Fruit fly (Drosophila melanogaster) whole organism, wandering third instar larva: ENCODE measurements around the gene plh.

Experiments
- CG32264 ChIP-seq: fragments of 200-800 bp; sonication (Bioruptor generic); optimal IDR thresholded peaks from 2 replicates; lab custom pipeline; 2016; ENCODE audit warnings: missing biosample characterization, missing genetic modification characterization
- Dfd ChIP-seq: fragments of >200 bp; optimal IDR thresholded peaks from 2 replicates; lab custom pipeline; 2017; ENCODE audit warnings: missing biosample characterization, missing genetic modification characterization
- GATAd ChIP-seq: sonication (Bioruptor generic); optimal IDR thresholded peaks from 2 replicates; lab custom pipeline; 2016; ENCODE audit warnings: missing biosample characterization, missing genetic modification characterization
- Hnf4 ChIP-seq: fragments of 200-800 bp; sonication (Bioruptor generic); optimal IDR thresholded peaks from 2 replicates; lab custom pipeline; 2016; ENCODE audit warnings: missing biosample characterization, mild to moderate bottlenecking, missing genetic modification characterization
- Hr78 ChIP-seq: fragments of >200 bp; optimal IDR thresholded peaks from 2 replicates; lab custom pipeline; 2017; ENCODE audit warnings: missing biosample characterization, missing genetic modification characterization
- Myc ChIP-seq: fragments of >200 bp; optimal IDR thresholded peaks from 2 replicates; lab custom pipeline; 2017
- N ChIP-seq: fragments of >200 bp; optimal IDR thresholded peaks from 2 replicates; lab custom pipeline; 2018; ENCODE audit warnings: missing biosample characterization, missing external identifiers, missing genetic modification characterization
- OdsH ChIP-seq: fragments of 200-800 bp; sonication (Bioruptor generic); optimal IDR thresholded peaks from 2 replicates; lab custom pipeline; 2016; ENCODE audit warnings: missing biosample characterization, mild to moderate bottlenecking, missing genetic modification characterization
- Rel ChIP-seq, 2 experiments: fragments of 200-800 bp; sonication (Bioruptor generic) in 1 of 2; optimal IDR thresholded peaks; 2 replicates in 1 of 2; 3 replicates in 1 of 2; lab custom pipeline; 2016 to 2019; ENCODE audit warnings: mild to moderate bottlenecking in 2 of 2, missing biosample characterization in 2 of 2, missing genetic modification characterization in 2 of 2, moderate library complexity in 1 of 2
- Sp1 ChIP-seq: fragments of 200-800 bp; sonication (Bioruptor generic); optimal IDR thresholded peaks from 3 replicates; lab custom pipeline; 2019; ENCODE audit warnings: missing biosample characterization, mild to moderate bottlenecking, missing genetic modification characterization, moderate library complexity
- Vsx2 ChIP-seq: fragments of 200-300, 225-300 bp; sonication (Bioruptor generic); optimal IDR thresholded peaks from 2 replicates; lab custom pipeline; 2018; ENCODE audit warnings: missing biosample characterization, missing genetic modification characterization; ENCODE audit not compliant: partially characterized antibody
- dl ChIP-seq, 2 experiments: fragments of 175-275, 200-275 bp in 1 of 2; fragments of 200-275 bp in 1 of 2; sonication (Bioruptor generic); optimal IDR thresholded peaks; lab custom pipeline; 2018; ENCODE audit warnings: mild to moderate bottlenecking in 2 of 2, missing biosample characterization in 2 of 2, missing genetic modification characterization in 2 of 2, moderate library complexity in 2 of 2; ENCODE audit not compliant: partially characterized antibody in 2 of 2, insufficient read depth in 1 of 2
- ey ChIP-seq: fragments of 200-800 bp; sonication (Bioruptor generic); optimal IDR thresholded peaks from 2 replicates; lab custom pipeline; 2016; ENCODE audit warnings: missing biosample characterization, missing genetic modification characterization
- foxo ChIP-seq, 2 experiments: fragments of 200-800 bp; sonication (Bioruptor generic); optimal IDR thresholded peaks; 2 replicates in 1 of 2; 3 replicates in 1 of 2; lab custom pipeline; 2016 to 2017; ENCODE audit warnings: missing biosample characterization in 2 of 2, missing genetic modification characterization in 2 of 2
- fru ChIP-seq: fragments of 200-800 bp; sonication (Bioruptor generic); optimal IDR thresholded peaks from 3 replicates; lab custom pipeline; 2016; ENCODE audit warnings: missing biosample characterization, mild to moderate bottlenecking, missing genetic modification characterization
- h ChIP-seq: fragments of 200-800 bp; sonication (Bioruptor generic); optimal IDR thresholded peaks from 3 replicates; lab custom pipeline; 2016; ENCODE audit warnings: missing biosample characterization, mild to moderate bottlenecking, missing genetic modification characterization
- pan ChIP-seq: fragments of >200 bp; optimal IDR thresholded peaks from 2 replicates; lab custom pipeline; 2017
- rgr ChIP-seq: fragments of 200-800 bp; sonication (Bioruptor generic); optimal IDR thresholded peaks from 3 replicates; lab custom pipeline; 2016; ENCODE audit warnings: missing biosample characterization, mild to moderate bottlenecking, missing genetic modification characterization
- sv ChIP-seq: fragments of 200-800 bp; sonication (Bioruptor generic); optimal IDR thresholded peaks from 3 replicates; lab custom pipeline; 2016; ENCODE audit warnings: missing biosample characterization, missing genetic modification characterization
- tai ChIP-seq: sonication (Bioruptor generic); optimal IDR thresholded peaks from 2 replicates; lab custom pipeline; 2016; ENCODE audit warnings: missing biosample characterization, missing genetic modification characterization
- usp ChIP-seq: fragments of >200 bp; optimal IDR thresholded peaks from 2 replicates; lab custom pipeline; 2017; ENCODE audit warnings: missing biosample characterization, missing genetic modification characterization
- woc ChIP-seq: sonication (Bioruptor generic); optimal IDR thresholded peaks from 2 replicates; lab custom pipeline; 2016; ENCODE audit warnings: missing biosample characterization, mild to moderate bottlenecking, missing genetic modification characterization

The plh gene

DNA sequence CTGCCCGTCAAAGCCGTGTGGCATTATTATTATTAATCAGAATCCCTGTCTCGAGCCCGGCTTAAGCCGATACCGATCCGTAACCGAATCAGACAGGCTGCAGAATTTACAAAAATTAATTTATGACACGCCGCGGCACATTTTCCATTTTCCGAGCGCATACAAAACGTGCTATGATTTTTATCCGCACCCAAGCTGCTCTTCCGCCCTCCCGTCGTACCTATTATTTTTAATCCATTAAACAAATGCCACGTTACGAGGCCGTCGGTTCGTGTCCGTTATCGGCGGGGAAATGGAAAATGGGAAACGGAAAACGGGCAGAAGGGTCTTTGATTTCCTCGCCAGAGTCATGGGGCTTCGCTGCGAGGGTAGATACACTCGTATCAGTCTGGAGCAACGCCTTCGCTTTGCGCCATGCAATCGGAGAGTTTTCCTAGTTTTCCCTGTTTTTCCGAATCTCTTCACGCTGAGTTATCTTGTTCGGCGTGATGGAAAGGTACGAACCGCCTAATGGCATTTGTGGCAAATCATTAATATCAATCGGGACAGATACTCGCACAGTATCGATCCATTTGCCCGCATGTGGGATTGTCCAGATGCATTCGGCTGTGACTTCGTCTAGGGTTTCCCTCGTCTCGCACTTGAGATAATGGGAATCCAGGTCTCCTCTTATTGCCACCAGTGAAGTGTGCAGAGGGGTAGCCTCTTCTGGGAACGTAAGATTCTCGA lies 30.6 kb downstream of the plh start:
- TF ChIP-seq GATAd (no peak), fru (no peak), rgr (GFP tag; lab: Kevin White, UChicago) (no peak), foxo (GFP tag; optimal IDR thresholded peaks at IDR 0.05; lab: Kevin White, UChicago) (no peak), Myc (lab: Kevin White, UChicago) (no peak), CG32264 (GFP tag; lab: Kevin White, UChicago) (no peak), usp (no peak), OdsH (GFP tag; lab: Kevin White, UChicago) (no peak), h (GFP tag; lab: Kevin White, UChicago) (no peak)

DNA sequence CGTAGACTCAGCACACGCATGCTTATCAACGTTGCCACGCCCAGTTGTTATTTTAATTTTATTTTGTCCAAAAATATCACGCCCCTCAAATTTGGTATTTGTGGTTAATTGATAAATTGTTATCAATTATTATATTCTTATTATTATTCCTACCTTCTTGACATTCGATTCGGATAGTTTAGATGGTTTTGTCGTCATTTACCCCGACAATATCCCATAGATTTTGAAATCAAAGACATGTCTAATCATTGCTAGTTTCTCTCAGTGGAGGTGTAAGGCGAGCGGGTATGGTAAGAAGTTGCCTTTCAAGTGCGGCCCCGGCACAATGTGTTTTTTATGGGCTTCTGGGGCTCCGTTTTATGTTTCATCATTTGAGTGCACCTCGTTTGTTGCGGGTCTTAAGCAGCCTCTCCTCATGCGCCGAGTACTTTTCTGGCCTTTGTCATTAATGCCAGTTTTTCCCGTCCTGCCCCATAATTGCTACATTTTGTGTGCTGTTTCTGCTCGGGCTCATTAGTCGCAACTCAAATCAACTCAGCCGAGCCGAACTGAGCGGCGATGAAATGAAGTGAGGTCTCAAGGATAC lies 31.6 kb downstream of the plh start:
- TF ChIP-seq fru (peak; percentile 24), foxo (GFP tag; optimal IDR thresholded peaks at IDR 0.05; lab: Kevin White, UChicago) (peak in 1 of 2 experiments; percentile 26), pan (lab: Kevin White, UChicago) (no peak)

DNA sequence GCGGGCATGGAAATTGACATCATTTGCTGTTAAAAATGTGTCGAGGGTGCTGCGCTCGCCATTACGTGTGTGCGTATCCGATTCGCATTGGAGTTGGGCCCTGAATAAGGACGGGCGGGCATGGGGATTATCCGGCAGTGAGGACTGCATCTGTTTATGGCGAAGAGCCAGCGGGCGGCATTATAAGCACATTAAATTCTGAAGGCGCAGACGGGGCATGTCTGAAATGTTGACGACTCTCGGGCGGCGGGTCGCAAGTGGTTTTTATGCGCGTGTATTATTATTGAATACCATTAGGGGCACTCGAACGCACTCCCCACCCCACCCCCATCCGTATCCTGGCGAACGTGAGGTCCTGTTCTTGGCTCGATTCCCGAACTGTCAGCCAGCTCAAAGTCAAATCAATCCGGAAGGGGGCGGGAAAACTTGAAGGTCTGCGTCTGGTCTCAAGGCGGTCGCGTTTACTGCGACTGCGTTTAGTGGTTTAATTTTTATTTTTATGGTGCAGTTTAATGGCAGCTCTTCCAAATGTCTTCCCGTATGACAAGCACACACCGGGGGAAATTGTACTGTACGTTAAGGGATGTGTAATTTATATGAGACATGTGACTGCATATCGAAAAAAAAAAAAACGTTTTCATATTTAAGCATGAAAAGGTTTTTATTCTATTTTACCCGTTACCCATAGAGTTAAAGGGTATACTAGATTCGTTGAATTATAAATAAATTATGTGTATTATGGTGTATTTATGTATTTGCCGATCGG lies 32.4 kb downstream of the plh start:
- TF ChIP-seq OdsH (GFP tag; lab: Kevin White, UChicago) (peak; percentile 5), Sp1 (GFP tag; lab: Kevin White, UChicago) (no peak), pan (lab: Kevin White, UChicago) (no peak)

DNA sequence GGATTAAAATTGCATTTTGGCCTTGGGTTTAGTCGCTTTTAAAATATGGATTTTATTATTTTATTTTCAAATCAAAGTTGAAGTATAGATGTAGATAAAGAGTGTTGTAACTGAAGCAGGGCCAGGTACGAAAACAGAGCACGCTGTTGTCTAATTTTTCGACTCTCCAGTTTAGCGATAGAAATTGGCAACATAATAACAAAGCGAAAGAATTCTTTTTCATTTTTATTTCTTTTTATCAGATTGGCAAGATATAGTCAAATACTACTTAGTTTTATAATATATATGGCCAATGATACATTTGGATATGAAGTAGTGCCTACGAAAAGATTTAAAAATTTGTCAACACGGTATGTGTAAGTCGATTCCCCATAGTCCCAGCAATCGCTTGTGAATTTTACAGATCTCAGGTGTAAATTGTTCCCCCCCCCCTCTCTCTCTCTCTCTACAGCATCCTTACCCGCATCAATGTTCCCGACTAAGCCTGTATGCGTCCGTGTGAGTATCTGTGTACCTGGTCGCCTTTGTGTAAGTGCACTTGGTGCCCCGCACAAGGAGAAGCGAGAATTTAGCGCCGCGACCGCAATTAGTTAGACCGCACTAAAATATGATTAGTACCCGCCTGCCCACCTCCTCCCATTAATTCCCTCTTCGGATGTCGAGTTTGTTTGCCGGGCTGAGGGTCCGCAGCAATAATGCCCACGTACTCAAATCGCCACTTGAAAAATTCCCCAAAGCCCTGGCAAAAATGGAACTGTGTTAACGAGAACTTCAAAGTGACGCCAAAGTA lies 34.8 kb downstream of the plh start:
- TF ChIP-seq pan (lab: Kevin White, UChicago), result peak; percentile 43
- no peak for TF ChIP-seq ey (GFP tag; lab: Kevin White, UChicago)

DNA sequence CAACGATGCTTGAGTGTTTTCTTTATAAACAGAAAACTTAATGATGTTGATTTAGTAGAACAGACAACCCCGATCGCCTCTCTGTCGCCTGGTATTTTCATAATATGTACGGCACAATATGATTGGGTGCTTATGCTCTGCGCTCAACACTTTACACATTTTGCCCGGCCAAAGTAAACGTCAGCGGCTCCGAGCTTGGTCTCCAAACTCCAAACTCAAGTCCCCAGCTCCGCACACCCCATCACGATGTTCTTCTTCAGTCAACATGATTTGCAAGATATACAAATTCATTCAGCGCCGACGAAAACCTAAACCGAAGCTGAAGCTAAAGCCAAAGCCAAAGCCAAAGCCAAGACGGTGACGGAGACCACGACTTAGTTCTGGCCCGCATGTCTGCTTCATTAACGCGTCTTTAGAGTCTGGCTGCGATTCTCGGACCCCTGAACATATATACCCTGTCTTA lies 35.5 kb downstream of the plh start:
- TF ChIP-seq N (GFP tag; lab: Kevin White, UChicago), result no peak
- TF ChIP-seq Rel (GFP tag; optimal IDR thresholded peaks at IDR 0.05; lab: Kevin White, UChicago), result no peak
- no peak for TF ChIP-seq Rel (tag; optimal IDR thresholded peaks at IDR 0.05; lab: Kevin White, UChicago)

DNA sequence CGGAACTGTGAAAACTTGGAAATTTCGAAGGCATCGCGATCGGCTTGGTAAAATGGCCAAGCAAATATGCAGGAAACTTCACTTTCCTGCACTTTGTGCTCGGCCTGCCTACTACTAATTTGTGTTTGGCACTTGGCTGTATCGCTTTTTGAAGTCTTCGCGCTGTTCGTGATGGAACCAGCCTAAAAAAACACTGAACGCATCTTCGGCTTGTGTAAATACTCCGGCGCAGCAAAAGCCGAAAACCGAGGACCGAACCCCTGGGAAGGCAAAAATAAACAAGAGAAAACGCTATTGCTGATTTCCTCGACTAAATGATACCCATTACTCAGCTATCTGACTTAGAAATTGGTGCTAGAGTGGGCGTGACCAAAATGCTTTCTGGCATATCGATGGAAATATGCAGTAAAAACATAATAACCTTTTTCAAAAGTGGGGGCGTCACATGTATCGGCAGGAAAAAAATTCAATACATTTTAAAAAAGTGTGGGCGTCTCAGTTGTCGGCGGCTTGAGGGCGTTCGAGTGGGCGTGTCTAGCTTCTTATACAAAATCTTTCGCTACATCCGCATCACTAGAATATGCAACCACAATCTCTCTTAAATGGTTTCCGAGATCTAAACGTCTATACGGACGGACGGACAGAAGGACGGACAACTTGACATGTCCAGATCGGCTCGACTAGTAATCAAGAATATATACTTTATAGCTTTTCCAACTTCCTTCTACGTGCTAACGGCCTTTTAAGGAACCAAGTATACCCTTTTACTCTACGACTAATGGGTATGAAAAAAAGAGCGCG lies 36.1 kb downstream of the plh start:
- TF ChIP-seq sv (GFP tag; lab: Kevin White, UChicago) (no peak), foxo (GFP tag; optimal IDR thresholded peaks at IDR 0.05; lab: Kevin White, UChicago) (peak in 1 of 2 experiments; percentile 9), ey (GFP tag; lab: Kevin White, UChicago) (no peak), Hr78 (GFP tag; lab: Kevin White, UChicago) (no peak), fru (no peak), woc (GFP tag; lab: Kevin White, UChicago) (peak; percentile 38), Vsx2 (no peak), Hnf4 (GFP tag; lab: Kevin White, UChicago) (no peak), Rel (GFP tag; optimal IDR thresholded peaks at IDR 0.05; lab: Kevin White, UChicago) (no peak), Rel (tag; optimal IDR thresholded peaks at IDR 0.05; lab: Kevin White, UChicago) (no peak), dl (GFP tag; optimal IDR thresholded peaks at IDR 0.05; lab: Kevin White, UChicago; ENCODE audit: insufficient read depth in 1 of 2, partially characterized antibody in 2 of 2) (no peak), tai (GFP tag; lab: Kevin White, UChicago) (peak; percentile 8), Dfd (GFP tag; lab: Kevin White, UChicago) (no peak)
